Fruit fly (Drosophila melanogaster): ENCODE results near the gene alphaCOP.
A peak's percentile ranks its signal among the peaks of the same experiment; 100 is the strongest.

The alphaCOP gene

dm6 chr3L:1674381-1674780 is 29.4 kb upstream of the alphaCOP start, which contains the start of gene CG7991:
CG7991 (plus strand) TSS chr3L:1674709.
- no peak for TF ChIP-seq CG7045 (GFP tag; optimal IDR thresholded peaks at IDR 0.05)
- TF ChIP-seq CG11617 (GFP tag; optimal IDR thresholded peaks at IDR 0.05) = no peak
- TF ChIP-seq Crg-1 (GFP tag; optimal IDR thresholded peaks at IDR 0.05) = no peak
- TF ChIP-seq toe (GFP tag; optimal IDR thresholded peaks at IDR 0.05) = no peak
- no peak for TF ChIP-seq CG7101 (tag; optimal IDR thresholded peaks at IDR 0.05)
- TF ChIP-seq CG14711 (tag; optimal IDR thresholded peaks at IDR 0.05) = no peak
- TF ChIP-seq Clk (GFP tag; optimal IDR thresholded peaks at IDR 0.05) = no peak
- no peak for TF ChIP-seq CG33017 (tag; optimal IDR thresholded peaks at IDR 0.05)
- TF ChIP-seq Hr96 (GFP tag; optimal IDR thresholded peaks at IDR 0.05) = no peak
- no peak for TF ChIP-seq tj (GFP tag; optimal IDR thresholded peaks at IDR 0.05)
- no peak for TF ChIP-seq CG5204 (GFP tag; optimal IDR thresholded peaks at IDR 0.05)

- TF ChIP-seq CG5204 (GFP tag; optimal IDR thresholded peaks at IDR 0.05) (no peak), pad (GFP tag; optimal IDR thresholded peaks at IDR 0.05) (no peak), CG7101 (tag; optimal IDR thresholded peaks at IDR 0.05) (no peak), kay (GFP tag; ENCODE audit: borderline replicate concordance) (no peak), Clk (GFP tag; optimal IDR thresholded peaks at IDR 0.05) (no peak), CG11617 (GFP tag; optimal IDR thresholded peaks at IDR 0.05) (no peak), toe (GFP tag; optimal IDR thresholded peaks at IDR 0.05) (no peak), Mnt (GFP tag; optimal IDR thresholded peaks at IDR 0.05) (no peak), bab1 (GFP tag; optimal IDR thresholded peaks at IDR 0.05) (no peak), cnc (optimal IDR thresholded peaks at IDR 0.05) (no peak), Crg-1 (GFP tag; optimal IDR thresholded peaks at IDR 0.05) (no peak)
Observed at dm6 chr3L:1672627-1673026, 27.6 kb upstream of the alphaCOP start, which contains the start of gene CG13930. CG13930 (minus strand) TSS chr3L:1672727.

- no peak for TF ChIP-seq Crg-1 (GFP tag; optimal IDR thresholded peaks at IDR 0.05)
- TF ChIP-seq CG1620 (GFP tag; optimal IDR thresholded peaks at IDR 0.05) = no peak
- TF ChIP-seq toe (GFP tag; optimal IDR thresholded peaks at IDR 0.05) = no peak
- TF ChIP-seq CG7101 (tag; optimal IDR thresholded peaks at IDR 0.05) = no peak
- TF ChIP-seq CG11617 (GFP tag; optimal IDR thresholded peaks at IDR 0.05) = no peak
- no peak for TF ChIP-seq cic (GFP tag; optimal IDR thresholded peaks at IDR 0.05)
- no peak for TF ChIP-seq CG12768 (GFP tag; optimal IDR thresholded peaks at IDR 0.05)
- TF ChIP-seq cnc (optimal IDR thresholded peaks at IDR 0.05) = no peak
- no peak for TF ChIP-seq bab1 (GFP tag; optimal IDR thresholded peaks at IDR 0.05)
- no peak for TF ChIP-seq CG14711 (tag; optimal IDR thresholded peaks at IDR 0.05)
- TF ChIP-seq CG5204 (GFP tag; optimal IDR thresholded peaks at IDR 0.05) = no peak
- TF ChIP-seq ovo (GFP tag; optimal IDR thresholded peaks at IDR 0.05) = no peak
- TF ChIP-seq kay (GFP tag; ENCODE audit: borderline replicate concordance) = no peak
- TF ChIP-seq pad (GFP tag; optimal IDR thresholded peaks at IDR 0.05) = no peak
- no peak for TF ChIP-seq tj (GFP tag; optimal IDR thresholded peaks at IDR 0.05)
- no peak for TF ChIP-seq CG33017 (tag; optimal IDR thresholded peaks at IDR 0.05)
- TF ChIP-seq Hr96 (GFP tag; optimal IDR thresholded peaks at IDR 0.05) = no peak
Observed at dm6 chr3L:1670008-1670407, 25.0 kb upstream of the alphaCOP start, which contains the start of gene RabX5. RabX5 (minus strand) TSS chr3L:1670108.

dm6 chr3L:1668504-1668903 is 23.5 kb upstream of the alphaCOP start, which contains the start of gene RpL23A:
RpL23A (minus strand) TSS chr3L:1668654.
- peak; percentile 90 for TF ChIP-seq CG12768 (GFP tag; optimal IDR thresholded peaks at IDR 0.05)
- peak; percentile 94 for TF ChIP-seq Clk (GFP tag; optimal IDR thresholded peaks at IDR 0.05)
- TF ChIP-seq pad (GFP tag; optimal IDR thresholded peaks at IDR 0.05) = peak; percentile 91
- peak; percentile 77 for TF ChIP-seq CG33017 (tag; optimal IDR thresholded peaks at IDR 0.05)
- peak; percentile 95 for TF ChIP-seq Crg-1 (GFP tag; optimal IDR thresholded peaks at IDR 0.05)
- TF ChIP-seq ovo (GFP tag; optimal IDR thresholded peaks at IDR 0.05) = peak; percentile 97
- TF ChIP-seq CG1620 (GFP tag; optimal IDR thresholded peaks at IDR 0.05) = peak; percentile 97
- TF ChIP-seq CG7045 (GFP tag; optimal IDR thresholded peaks at IDR 0.05) = peak; percentile 96
- peak; percentile 87 for TF ChIP-seq CG14711 (tag; optimal IDR thresholded peaks at IDR 0.05)
- peak; percentile 89 for TF ChIP-seq toe (GFP tag; optimal IDR thresholded peaks at IDR 0.05)
- TF ChIP-seq cic (GFP tag; optimal IDR thresholded peaks at IDR 0.05) = peak; percentile 83
- TF ChIP-seq CG7101 (tag; optimal IDR thresholded peaks at IDR 0.05) = peak; percentile 95
- TF ChIP-seq cnc (optimal IDR thresholded peaks at IDR 0.05) = no peak
- TF ChIP-seq kay (GFP tag; ENCODE audit: borderline replicate concordance) = no peak
- TF ChIP-seq bab1 (GFP tag; optimal IDR thresholded peaks at IDR 0.05) = peak; percentile 95
- peak; percentile 77 for TF ChIP-seq tj (GFP tag; optimal IDR thresholded peaks at IDR 0.05)
- TF ChIP-seq CG5204 (GFP tag; optimal IDR thresholded peaks at IDR 0.05) = peak; percentile 77
- peak; percentile 97 for TF ChIP-seq Mnt (GFP tag; optimal IDR thresholded peaks at IDR 0.05)
- TF ChIP-seq CG11617 (GFP tag; optimal IDR thresholded peaks at IDR 0.05) = peak; percentile 95
- peak; percentile 95 for TF ChIP-seq Hr96 (GFP tag; optimal IDR thresholded peaks at IDR 0.05)

- TF ChIP-seq CG14711 (tag; optimal IDR thresholded peaks at IDR 0.05) = no peak
Observed at dm6 chr3L:1667423-1667822, 22.4 kb upstream of the alphaCOP start.

- TF ChIP-seq CG11617 (GFP tag; optimal IDR thresholded peaks at IDR 0.05) = no peak
Observed at dm6 chr3L:1665544-1665943, 20.5 kb upstream of the alphaCOP start.

dm6 chr3L:1664876-1665275 is 19.9 kb upstream of the alphaCOP start, which contains the start of the genes Srrm234 and CG7974:
Srrm234 (minus strand) TSS chr3L:1665064.
CG7974 (plus strand) TSS chr3L:1665138.
- TF ChIP-seq Hr96 (GFP tag; optimal IDR thresholded peaks at IDR 0.05) (no peak), kay (GFP tag; ENCODE audit: borderline replicate concordance) (no peak), CG7045 (GFP tag; optimal IDR thresholded peaks at IDR 0.05) (no peak), Clk (GFP tag; optimal IDR thresholded peaks at IDR 0.05) (no peak), CG14711 (tag; optimal IDR thresholded peaks at IDR 0.05) (peak; percentile 1), tj (GFP tag; optimal IDR thresholded peaks at IDR 0.05) (no peak), bab1 (GFP tag; optimal IDR thresholded peaks at IDR 0.05) (peak; percentile 45), Mnt (GFP tag; optimal IDR thresholded peaks at IDR 0.05) (peak; percentile 44)
